Fruit fly (Drosophila melanogaster) whole organism, wandering third instar larva: ENCODE results near the gene lilli.
A peak's percentile ranks its signal among the peaks of the same experiment; 100 is the strongest.

Experiments
- Abd-B ChIP-seq: fragments of >200 bp; optimal IDR thresholded peaks from 2 replicates; lab custom pipeline; 2017; ENCODE audit warnings: missing biosample characterization, missing genetic modification characterization
- CG32264 ChIP-seq: fragments of 200-800 bp; sonication (Bioruptor generic); optimal IDR thresholded peaks from 2 replicates; lab custom pipeline; 2016; ENCODE audit warnings: missing biosample characterization, missing genetic modification characterization
- CG9705 ChIP-seq: fragments of 200-800 bp; sonication (Bioruptor generic); optimal IDR thresholded peaks from 2 replicates; lab custom pipeline; 2018; ENCODE audit warnings: missing biosample characterization, mild to moderate bottlenecking, missing genetic modification characterization
- CrebA ChIP-seq: fragments of 200-800 bp; sonication (Bioruptor generic); optimal IDR thresholded peaks from 2 replicates; lab custom pipeline; 2016; ENCODE audit warnings: missing biosample characterization, mild to moderate bottlenecking, missing genetic modification characterization, borderline replicate concordance
- Dfd ChIP-seq: fragments of >200 bp; optimal IDR thresholded peaks from 2 replicates; lab custom pipeline; 2017; ENCODE audit warnings: missing biosample characterization, missing genetic modification characterization
- Dif ChIP-seq: fragments of 200-275, 200-300 bp; sonication (Bioruptor generic); optimal IDR thresholded peaks from 2 replicates; lab custom pipeline; 2018; ENCODE audit warnings: missing biosample characterization, missing genetic modification characterization; ENCODE audit not compliant: partially characterized antibody
- GATAd ChIP-seq: sonication (Bioruptor generic); optimal IDR thresholded peaks from 2 replicates; lab custom pipeline; 2016; ENCODE audit warnings: missing biosample characterization, missing genetic modification characterization
- HLH106 ChIP-seq: fragments of 200-800 bp; optimal IDR thresholded peaks from 3 replicates; lab custom pipeline; 2019; ENCODE audit warnings: missing biosample characterization, mild to moderate bottlenecking, missing genetic modification characterization, moderate library complexity
- Hnf4 ChIP-seq: fragments of 200-800 bp; sonication (Bioruptor generic); optimal IDR thresholded peaks from 2 replicates; lab custom pipeline; 2016; ENCODE audit warnings: missing biosample characterization, mild to moderate bottlenecking, missing genetic modification characterization
- Hr78 ChIP-seq: fragments of >200 bp; optimal IDR thresholded peaks from 2 replicates; lab custom pipeline; 2017; ENCODE audit warnings: missing biosample characterization, missing genetic modification characterization
- Hr83 ChIP-seq: fragments of 200-300 bp; sonication (Bioruptor generic); optimal IDR thresholded peaks from 2 replicates; lab custom pipeline; 2016; ENCODE audit warnings: missing biosample characterization, mild to moderate bottlenecking, missing genetic modification characterization, moderate library complexity; ENCODE audit not compliant: poor library complexity, severe bottlenecking
- Jra ChIP-seq: sonication (Bioruptor generic); optimal IDR thresholded peaks from 2 replicates; lab custom pipeline; 2016; ENCODE audit warnings: missing biosample characterization, missing genetic modification characterization
- Mio ChIP-seq: sonication (Bioruptor generic); optimal IDR thresholded peaks from 2 replicates; lab custom pipeline; 2016; ENCODE audit warnings: missing biosample characterization, missing genetic modification characterization
- Myc ChIP-seq: fragments of >200 bp; optimal IDR thresholded peaks from 2 replicates; lab custom pipeline; 2017
- N ChIP-seq: fragments of >200 bp; optimal IDR thresholded peaks from 2 replicates; lab custom pipeline; 2018; ENCODE audit warnings: missing biosample characterization, missing external identifiers, missing genetic modification characterization
- OdsH ChIP-seq: fragments of 200-800 bp; sonication (Bioruptor generic); optimal IDR thresholded peaks from 2 replicates; lab custom pipeline; 2016; ENCODE audit warnings: missing biosample characterization, mild to moderate bottlenecking, missing genetic modification characterization
- Rel ChIP-seq, 2 experiments: fragments of 200-800 bp; sonication (Bioruptor generic) in 1 of 2; optimal IDR thresholded peaks; 2 replicates in 1 of 2; 3 replicates in 1 of 2; lab custom pipeline; 2016 to 2019; ENCODE audit warnings: mild to moderate bottlenecking in 2 of 2, missing biosample characterization in 2 of 2, missing genetic modification characterization in 2 of 2, moderate library complexity in 1 of 2
- Sp1 ChIP-seq: fragments of 200-800 bp; sonication (Bioruptor generic); optimal IDR thresholded peaks from 3 replicates; lab custom pipeline; 2019; ENCODE audit warnings: missing biosample characterization, mild to moderate bottlenecking, missing genetic modification characterization, moderate library complexity
- Vsx2 ChIP-seq: fragments of 200-300, 225-300 bp; sonication (Bioruptor generic); optimal IDR thresholded peaks from 2 replicates; lab custom pipeline; 2018; ENCODE audit warnings: missing biosample characterization, missing genetic modification characterization; ENCODE audit not compliant: partially characterized antibody
- br ChIP-seq: fragments of 200-800 bp; sonication (Bioruptor generic); optimal IDR thresholded peaks from 2 replicates; lab custom pipeline; 2016; ENCODE audit warnings: missing biosample characterization, missing genetic modification characterization
- brk ChIP-seq: fragments of 200-800 bp; sonication (Bioruptor generic); optimal IDR thresholded peaks from 2 replicates; lab custom pipeline; 2016; ENCODE audit warnings: missing biosample characterization, mild to moderate bottlenecking, missing genetic modification characterization
- dl ChIP-seq, 2 experiments: fragments of 175-275, 200-275 bp in 1 of 2; fragments of 200-275 bp in 1 of 2; sonication (Bioruptor generic); optimal IDR thresholded peaks; lab custom pipeline; 2018; ENCODE audit warnings: mild to moderate bottlenecking in 2 of 2, missing biosample characterization in 2 of 2, missing genetic modification characterization in 2 of 2, moderate library complexity in 2 of 2; ENCODE audit not compliant: partially characterized antibody in 2 of 2, insufficient read depth in 1 of 2
- dmrt93B ChIP-seq: fragments of 200-800 bp; sonication (Bioruptor generic); optimal IDR thresholded peaks from 2 replicates; lab custom pipeline; 2018; ENCODE audit warnings: missing biosample characterization, mild to moderate bottlenecking, missing genetic modification characterization
- dsf ChIP-seq: sonication (Bioruptor generic); optimal IDR thresholded peaks from 2 replicates; lab custom pipeline; 2016; ENCODE audit warnings: missing biosample characterization, missing genetic modification characterization, borderline replicate concordance
- ey ChIP-seq: fragments of 200-800 bp; sonication (Bioruptor generic); optimal IDR thresholded peaks from 2 replicates; lab custom pipeline; 2016; ENCODE audit warnings: missing biosample characterization, missing genetic modification characterization
- foxo ChIP-seq, 2 experiments: fragments of 200-800 bp; sonication (Bioruptor generic); optimal IDR thresholded peaks; 2 replicates in 1 of 2; 3 replicates in 1 of 2; lab custom pipeline; 2016 to 2017; ENCODE audit warnings: missing biosample characterization in 2 of 2, missing genetic modification characterization in 2 of 2
- fru ChIP-seq: fragments of 200-800 bp; sonication (Bioruptor generic); optimal IDR thresholded peaks from 3 replicates; lab custom pipeline; 2016; ENCODE audit warnings: missing biosample characterization, mild to moderate bottlenecking, missing genetic modification characterization
- h ChIP-seq: fragments of 200-800 bp; sonication (Bioruptor generic); optimal IDR thresholded peaks from 3 replicates; lab custom pipeline; 2016; ENCODE audit warnings: missing biosample characterization, mild to moderate bottlenecking, missing genetic modification characterization
- jim ChIP-seq: fragments of 175-275, 200-325 bp; sonication (Bioruptor generic); optimal IDR thresholded peaks from 2 replicates; lab custom pipeline; 2016; ENCODE audit warnings: missing biosample characterization, mild to moderate bottlenecking, missing genetic modification characterization
- lola ChIP-seq: fragments of >200 bp; optimal IDR thresholded peaks from 2 replicates; lab custom pipeline; 2017; ENCODE audit warnings: missing biosample characterization, missing genetic modification characterization
- pan ChIP-seq: fragments of >200 bp; optimal IDR thresholded peaks from 2 replicates; lab custom pipeline; 2017
- psq ChIP-seq: fragments of 200-800 bp; sonication (Bioruptor generic); optimal IDR thresholded peaks from 3 replicates; lab custom pipeline; 2017; ENCODE audit warnings: missing biosample characterization, mild to moderate bottlenecking, missing genetic modification characterization, moderate library complexity
- rgr ChIP-seq: fragments of 200-800 bp; sonication (Bioruptor generic); optimal IDR thresholded peaks from 3 replicates; lab custom pipeline; 2016; ENCODE audit warnings: missing biosample characterization, mild to moderate bottlenecking, missing genetic modification characterization
- sage ChIP-seq: fragments of 200-800 bp; sonication (Bioruptor generic); optimal IDR thresholded peaks from 2 replicates; lab custom pipeline; 2016; ENCODE audit warnings: missing biosample characterization, mild to moderate bottlenecking, missing genetic modification characterization
- sv ChIP-seq: fragments of 200-800 bp; sonication (Bioruptor generic); optimal IDR thresholded peaks from 3 replicates; lab custom pipeline; 2016; ENCODE audit warnings: missing biosample characterization, missing genetic modification characterization
- tai ChIP-seq: sonication (Bioruptor generic); optimal IDR thresholded peaks from 2 replicates; lab custom pipeline; 2016; ENCODE audit warnings: missing biosample characterization, missing genetic modification characterization
- usp ChIP-seq: fragments of >200 bp; optimal IDR thresholded peaks from 2 replicates; lab custom pipeline; 2017; ENCODE audit warnings: missing biosample characterization, missing genetic modification characterization
- woc ChIP-seq: sonication (Bioruptor generic); optimal IDR thresholded peaks from 2 replicates; lab custom pipeline; 2016; ENCODE audit warnings: missing biosample characterization, mild to moderate bottlenecking, missing genetic modification characterization

lilli gene

DNA sequence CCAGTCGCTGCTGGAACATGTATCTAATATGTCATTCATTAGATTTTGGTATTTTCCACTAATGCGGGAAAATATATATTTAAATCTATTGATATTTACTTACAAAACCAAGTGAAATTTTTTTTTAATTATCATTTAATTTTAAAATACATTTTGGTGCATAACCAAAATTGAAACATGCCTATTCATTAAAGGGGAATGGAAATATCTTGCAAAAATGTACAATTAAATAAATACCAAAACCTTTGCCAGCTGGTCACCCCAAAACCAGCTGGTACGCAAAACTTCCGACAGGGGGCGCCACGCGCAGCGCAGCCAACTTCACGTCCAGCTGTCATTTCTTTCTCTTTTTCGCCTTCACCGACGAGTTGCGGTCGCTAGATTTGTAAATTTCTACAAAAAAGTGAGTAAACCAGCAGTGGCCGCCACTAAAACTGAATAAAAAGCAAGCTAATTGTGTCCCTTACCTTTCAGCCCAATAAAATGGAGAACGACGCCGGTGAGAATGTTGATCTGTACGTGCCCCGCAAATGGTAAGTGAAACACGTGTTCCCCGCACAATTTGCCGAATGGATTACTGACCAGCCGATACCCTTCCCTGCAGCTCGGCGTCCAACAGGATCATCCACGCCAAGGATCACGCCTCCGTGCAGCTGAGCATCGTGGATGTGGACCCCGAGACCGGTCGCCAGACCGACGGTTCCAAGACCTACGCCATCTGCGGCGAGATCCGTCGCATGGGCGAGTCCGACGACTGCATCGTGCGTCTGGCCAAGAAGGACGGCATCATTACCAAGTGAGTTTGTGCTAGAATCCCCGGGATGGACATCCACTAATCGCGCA, 29.7 kb upstream of the lilli start, which contains the start of the genes CG3104 and RpS21:
Gene CG3104, minus strand, starts transcription at position 6 of the 843 bp plus-strand sequence.
Gene RpS21, plus strand, starts transcription at position 298 of the 843 bp plus-strand sequence.
- TF ChIP-seq CG32264 (GFP tag; lab: Kevin White, UChicago) (no peak), Dif (GFP tag; lab: Kevin White, UChicago) (no peak), foxo (GFP tag; optimal IDR thresholded peaks at IDR 0.05; lab: Kevin White, UChicago) (peak in 1 of 2 experiments; percentile 81), N (GFP tag; lab: Kevin White, UChicago) (no peak), psq (GFP tag; lab: Kevin White, UChicago) (peak; percentile 69), CG9705 (GFP tag; lab: Kevin White, UChicago) (peak; percentile 88), Mio (GFP tag; lab: Kevin White, UChicago) (peak; percentile 77), fru (GFP tag; lab: Kevin White, UChicago) (peak; percentile 75), rgr (peak; percentile 91), usp (GFP tag; lab: Kevin White, UChicago) (no peak), Myc (peak; percentile 78), Jra (GFP tag; lab: Kevin White, UChicago) (peak; percentile 29), br (GFP tag; lab: Kevin White, UChicago) (peak; percentile 81), Rel (GFP tag; optimal IDR thresholded peaks at IDR 0.05; lab: Kevin White, UChicago) (no peak), Rel (tag; optimal IDR thresholded peaks at IDR 0.05; lab: Kevin White, UChicago) (peak; percentile 53), sv (GFP tag; lab: Kevin White, UChicago) (peak; percentile 70), tai (GFP tag; lab: Kevin White, UChicago) (peak; percentile 38), brk (GFP tag; lab: Kevin White, UChicago) (peak; percentile 4), woc (GFP tag; lab: Kevin White, UChicago) (peak; percentile 59), GATAd (GFP tag; lab: Kevin White, UChicago) (peak; percentile 51), jim (peak; percentile 25), Abd-B (GFP tag; lab: Kevin White, UChicago) (no peak), Hr83 (GFP tag; lab: Kevin White, UChicago) (peak; percentile 87), Dfd (no peak), dmrt93B (peak; percentile 89), lola (no peak), dsf (no peak), h (GFP tag; lab: Kevin White, UChicago) (peak; percentile 84), pan (lab: Kevin White, UChicago) (no peak), HLH106 (tag; lab: Kevin White, UChicago) (peak; percentile 82), Hr78 (GFP tag; lab: Kevin White, UChicago) (no peak), OdsH (GFP tag; lab: Kevin White, UChicago) (peak; percentile 73), dl (GFP tag; optimal IDR thresholded peaks at IDR 0.05; lab: Kevin White, UChicago; ENCODE audit: insufficient read depth in 1 of 2, partially characterized antibody in 2 of 2) (no peak), ey (peak; percentile 73), Sp1 (GFP tag; lab: Kevin White, UChicago) (peak; percentile 84), CrebA (GFP tag; lab: Kevin White, UChicago) (peak; percentile 4), Vsx2 (GFP tag; lab: Kevin White, UChicago) (no peak), Hnf4 (GFP tag; lab: Kevin White, UChicago) (peak; percentile 83), sage (GFP tag; lab: Kevin White, UChicago) (peak; percentile 52)
- TF ChIP-seq, all 38 proteins: peak for 26
